Worm (Caenorhabditis elegans): Measurements from ENCODE around the gene R148.8.

Gene R148.8

DNA sequence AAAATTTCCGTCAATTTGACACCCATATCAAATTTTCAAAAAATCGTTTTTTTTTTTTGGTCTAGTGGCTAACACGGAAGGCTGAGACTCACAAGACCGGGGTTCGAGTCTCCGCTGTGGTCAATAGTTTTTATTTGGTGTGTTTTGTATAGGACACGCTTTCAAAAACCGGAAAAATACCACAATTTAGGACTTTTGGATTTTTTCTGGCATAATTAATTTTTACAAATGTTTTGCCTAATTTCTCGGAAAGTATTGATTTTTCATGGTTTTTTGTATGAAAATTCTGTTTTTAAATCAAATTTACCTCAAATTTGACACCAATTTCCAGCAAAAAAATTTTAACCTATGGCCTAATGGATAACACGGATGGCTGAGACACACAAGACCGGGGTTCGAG, 5.3 kb upstream of the R148.8 start, which contains the start of gene mks-1:
Gene mks-1, plus strand, starts transcription at position 301 of the 400 bp plus-strand sequence.
- TF ChIP-seq nhr-23 (tag; optimal IDR thresholded peaks at IDR 0.05) = no peak
- no peak for TF ChIP-seq egl-5 (tag; optimal IDR thresholded peaks at IDR 0.05)
- TF ChIP-seq jun-1 (tag; optimal IDR thresholded peaks at IDR 0.05) = no peak
- TF ChIP-seq ztf-4 (tag; optimal IDR thresholded peaks at IDR 0.05) = no peak
- no peak for TF ChIP-seq ceh-28 (tag; optimal IDR thresholded peaks at IDR 0.05)
- TF ChIP-seq elt-2 (tag; optimal IDR thresholded peaks at IDR 0.05) = no peak
- no peak for TF ChIP-seq snpc-4 (tag; optimal IDR thresholded peaks at IDR 0.05)
- TF ChIP-seq ceh-16 (tag; optimal IDR thresholded peaks at IDR 0.05) = no peak
- TF ChIP-seq mml-1 (tag; optimal IDR thresholded peaks at IDR 0.05) = no peak
- no peak for TF ChIP-seq lin-39 (tag; optimal IDR thresholded peaks at IDR 0.05)

DNA sequence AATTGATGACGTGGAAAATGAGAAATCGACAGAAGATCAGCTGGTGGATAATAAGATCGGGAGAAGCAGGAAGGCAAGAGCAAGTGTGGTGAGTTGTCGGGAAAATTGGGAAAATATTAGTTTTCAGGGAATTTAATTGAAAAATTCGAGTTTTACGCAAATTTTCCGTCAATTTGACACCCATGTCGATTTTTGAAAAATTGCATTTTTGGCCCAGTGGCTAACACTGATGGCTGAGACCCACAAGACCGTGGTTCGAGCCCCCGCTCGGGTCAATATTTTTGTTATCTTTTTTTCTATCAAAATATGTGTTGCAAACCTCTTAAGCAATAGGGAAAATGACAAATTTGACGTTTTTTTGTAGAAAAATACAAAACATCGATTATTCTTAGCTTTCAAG, 2.7 kb upstream of the R148.8 start:
- TF ChIP-seq nfya-1 (tag; optimal IDR thresholded peaks at IDR 0.05; ENCODE audit: insufficient read depth) (no peak), nhr-76 (tag; optimal IDR thresholded peaks at IDR 0.05) (no peak), mml-1 (tag; optimal IDR thresholded peaks at IDR 0.05) (no peak), elt-1 (tag; optimal IDR thresholded peaks at IDR 0.05) (no peak), ceh-16 (tag; optimal IDR thresholded peaks at IDR 0.05) (no peak), tbx-2 (tag; optimal IDR thresholded peaks at IDR 0.05) (no peak), unc-39 (tag; optimal IDR thresholded peaks at IDR 0.05) (no peak), nhr-77 (tag; optimal IDR thresholded peaks at IDR 0.05) (no peak), pqm-1 (tag; optimal IDR thresholded peaks at IDR 0.05) (no peak), sea-2 (GFP tag; optimal IDR thresholded peaks at IDR 0.05) (no peak), eor-1 (tag; optimal IDR thresholded peaks at IDR 0.05) (no peak), unc-62 (GFP tag; optimal IDR thresholded peaks at IDR 0.05) (no peak), nhr-28 (tag; optimal IDR thresholded peaks at IDR 0.05) (no peak), skn-1 (tag; optimal IDR thresholded peaks at IDR 0.05) (no peak), ztf-4 (tag; optimal IDR thresholded peaks at IDR 0.05) (no peak), ceh-82 (tag; optimal IDR thresholded peaks at IDR 0.05) (no peak), ceh-28 (tag; optimal IDR thresholded peaks at IDR 0.05) (no peak)

DNA sequence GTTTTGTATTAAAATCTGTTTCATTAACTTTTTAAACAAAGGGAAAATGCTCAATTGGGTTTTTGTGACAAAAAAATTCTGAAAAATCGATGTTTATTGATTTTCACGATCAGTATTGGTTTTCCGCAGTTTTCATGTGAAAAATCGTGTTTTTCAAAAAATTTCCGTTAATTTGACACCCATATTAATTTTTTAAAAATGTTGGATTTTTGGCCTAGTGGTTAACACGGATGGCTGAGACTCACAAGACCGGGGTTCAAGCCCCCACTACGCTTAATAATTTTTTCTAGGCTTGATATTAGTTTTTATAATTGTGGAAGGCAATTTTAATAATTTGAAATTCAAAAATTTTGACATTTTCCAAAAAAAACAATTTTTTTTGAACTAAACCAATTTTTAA, 635 bp upstream of the R148.8 start:
- TF ChIP-seq egl-5 (tag; optimal IDR thresholded peaks at IDR 0.05) = no peak

DNA sequence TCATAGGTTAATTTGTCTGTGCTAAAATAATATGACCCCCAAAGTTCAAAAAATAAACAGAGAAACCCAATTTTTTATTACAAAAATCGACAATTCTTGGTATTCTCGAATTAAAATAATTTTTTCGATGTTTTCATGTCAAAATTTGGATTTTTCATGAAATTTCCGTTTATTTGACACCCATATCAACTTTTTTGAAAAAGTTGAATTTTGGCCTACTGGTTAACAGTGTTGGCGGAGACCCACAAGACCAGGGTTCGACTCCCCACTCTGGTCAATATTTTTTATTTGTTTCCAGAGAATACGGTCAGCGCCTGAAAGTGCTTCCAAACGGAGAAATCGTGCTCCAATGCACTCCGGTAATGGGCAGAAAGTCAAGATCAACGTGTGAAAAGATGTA, 434 bp downstream of the R148.8 start:
- TF ChIP-seq pqm-1 (tag; optimal IDR thresholded peaks at IDR 0.05) (no peak), nhr-237 (tag; optimal IDR thresholded peaks at IDR 0.05) (no peak), skn-1 (tag; optimal IDR thresholded peaks at IDR 0.05) (no peak), nhr-11 (tag; optimal IDR thresholded peaks at IDR 0.05) (no peak), unc-39 (tag; optimal IDR thresholded peaks at IDR 0.05) (no peak), R02D3.7 (tag; optimal IDR thresholded peaks at IDR 0.05) (no peak), ceh-9 (tag; optimal IDR thresholded peaks at IDR 0.05) (no peak), ztf-11 (tag; optimal IDR thresholded peaks at IDR 0.05) (no peak)

DNA sequence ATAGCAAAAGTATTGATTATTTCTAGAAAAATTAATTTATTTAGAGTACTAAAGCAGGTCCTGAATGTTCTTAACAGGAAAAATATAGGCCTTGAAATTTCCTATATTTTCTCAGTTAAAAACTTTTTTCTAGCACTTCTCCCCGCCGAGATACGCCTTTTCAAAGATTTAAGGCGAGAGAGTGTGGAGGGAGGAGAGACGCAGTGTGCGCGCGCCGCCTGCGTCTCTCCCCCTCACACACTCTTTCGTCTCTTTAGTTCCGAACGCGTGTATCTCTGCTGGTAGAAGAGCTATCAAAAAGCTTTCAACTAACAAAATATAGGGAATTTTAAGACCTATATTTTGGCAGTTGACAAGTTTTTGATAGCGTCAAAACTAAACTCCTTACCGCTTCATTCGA, 6.6 kb downstream of the R148.8 start:
- TF ChIP-seq nhr-237 (tag; optimal IDR thresholded peaks at IDR 0.05) (no peak), eor-1 (tag; optimal IDR thresholded peaks at IDR 0.05) (no peak), fkh-2 (tag; optimal IDR thresholded peaks at IDR 0.05) (no peak), nhr-76 (tag; optimal IDR thresholded peaks at IDR 0.05) (no peak), elt-1 (tag; optimal IDR thresholded peaks at IDR 0.05) (no peak), mdl-1 (tag; optimal IDR thresholded peaks at IDR 0.05) (no peak), mml-1 (tag; optimal IDR thresholded peaks at IDR 0.05) (no peak), nhr-67 (tag; optimal IDR thresholded peaks at IDR 0.05) (no peak), pqm-1 (tag; optimal IDR thresholded peaks at IDR 0.05) (no peak), aly-2 (tag; optimal IDR thresholded peaks at IDR 0.05) (no peak)

DNA sequence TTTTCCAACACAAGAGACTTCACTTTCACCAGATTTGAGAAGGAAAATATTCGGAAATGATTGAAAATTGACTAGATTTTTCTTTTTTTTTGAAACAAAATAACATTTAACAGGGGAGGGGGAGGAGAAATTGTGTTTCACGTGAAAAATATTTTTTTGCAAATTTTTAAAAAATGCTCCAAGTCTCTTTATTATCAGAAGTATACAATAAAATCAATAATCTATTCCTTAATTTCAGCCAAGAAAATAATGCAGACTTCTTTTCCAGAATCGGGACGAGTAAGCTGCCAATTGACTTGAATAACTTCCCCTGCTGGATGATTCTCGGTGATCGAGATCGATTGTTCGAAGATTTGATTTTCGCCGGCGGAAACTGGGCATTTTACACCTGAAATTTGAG, 7.0 kb downstream of the R148.8 start, which contains the start of gene R148.7:
Gene R148.7, minus strand, starts transcription at position 101 of the 400 bp plus-strand sequence.
- TF ChIP-seq ceh-16 (tag; optimal IDR thresholded peaks at IDR 0.05) (no peak), ceh-82 (tag; optimal IDR thresholded peaks at IDR 0.05) (no peak), nhr-77 (tag; optimal IDR thresholded peaks at IDR 0.05) (no peak), egl-5 (tag; optimal IDR thresholded peaks at IDR 0.05) (no peak), eor-1 (tag; optimal IDR thresholded peaks at IDR 0.05) (no peak), R02D3.7 (tag; optimal IDR thresholded peaks at IDR 0.05) (no peak), lin-15B (tag; optimal IDR thresholded peaks at IDR 0.05) (no peak), unc-39 (tag; optimal IDR thresholded peaks at IDR 0.05) (no peak), zag-1 (tag; optimal IDR thresholded peaks at IDR 0.05) (no peak), hmg-11 (tag; optimal IDR thresholded peaks at IDR 0.05) (no peak), ztf-4 (tag; optimal IDR thresholded peaks at IDR 0.05) (no peak), elt-2 (tag; optimal IDR thresholded peaks at IDR 0.05) (no peak), ZK546.5 (tag; optimal IDR thresholded peaks at IDR 0.05) (no peak), ama-1 (optimal IDR thresholded peaks at IDR 0.05) (no peak), fkh-2 (tag; optimal IDR thresholded peaks at IDR 0.05) (no peak), sea-2 (GFP tag; optimal IDR thresholded peaks at IDR 0.05) (no peak), pha-4 (tag; optimal IDR thresholded peaks at IDR 0.05) (no peak), daf-12 (tag; optimal IDR thresholded peaks at IDR 0.05) (no peak), aly-2 (tag; optimal IDR thresholded peaks at IDR 0.05) (no peak)
